Worm (Caenorhabditis elegans) whole organism, L4 larva: Measurements from ENCODE around the gene eral-1.

Source experiments
- ceh-28 ChIP-seq: fragments of 150-350 bp; optimal IDR thresholded peaks from 2 replicates; lab custom pipeline; 2014; ENCODE audit warnings: missing biosample characterization, missing genetic modification reagents, missing genetic modification characterization
- egl-27 ChIP-seq: sonication (generic microtip); optimal IDR thresholded peaks from 3 replicates; lab custom pipeline; 2017; ENCODE audit warnings: missing biosample characterization, missing genetic modification reagents, missing genetic modification characterization
- fkh-10 ChIP-seq: fragments of 150-350 bp; optimal IDR thresholded peaks from 2 replicates; lab custom pipeline; 2014; ENCODE audit warnings: missing biosample characterization, missing genetic modification reagents, missing genetic modification characterization
- lin-15B ChIP-seq: fragments of 150-350 bp; sonication (generic microtip); optimal IDR thresholded peaks from 3 replicates; lab custom pipeline; 2014; ENCODE audit warnings: missing biosample characterization, missing genetic modification characterization
- mdt-29 ChIP-seq: fragments of 200-800 bp; sonication (Bioruptor generic); IDR thresholded peaks from 2 replicates; pipeline ENCODE4 v1.3.6; 2022; ENCODE audit warnings: missing genetic modification reagents, missing genetic modification characterization, missing compliant biosample characterization
- mes-2 ChIP-seq: sonication (generic microtip); optimal IDR thresholded peaks from 2 replicates; lab custom pipeline; 2016; ENCODE audit warnings: missing genotype, mild to moderate bottlenecking, missing genetic modification characterization, missing compliant biosample characterization; ENCODE audit not compliant: poor library complexity, severe bottlenecking
- nhr-111 ChIP-seq: fragments of 200-800 bp; sonication (Bioruptor generic); optimal IDR thresholded peaks from 2 replicates; lab custom pipeline; 2018; ENCODE audit warnings: mild to moderate bottlenecking, missing genetic modification characterization, missing compliant biosample characterization
- nhr-237 ChIP-seq: sonication (generic microtip); optimal IDR thresholded peaks from 2 replicates; lab custom pipeline; 2017; ENCODE audit warnings: missing biosample characterization, missing genetic modification characterization
- nhr-28 ChIP-seq: fragments of 150-350 bp; optimal IDR thresholded peaks from 2 replicates; lab custom pipeline; 2014; ENCODE audit warnings: missing biosample characterization, missing genetic modification characterization
- nhr-76 ChIP-seq: fragments of 150-350 bp; optimal IDR thresholded peaks from 2 replicates; lab custom pipeline; 2014; ENCODE audit warnings: missing biosample characterization, missing genetic modification characterization
- snpc-4 ChIP-seq: fragments of 150-350 bp; optimal IDR thresholded peaks from 2 replicates; lab custom pipeline; 2014; ENCODE audit warnings: missing biosample characterization, missing genetic modification characterization

DNA sequence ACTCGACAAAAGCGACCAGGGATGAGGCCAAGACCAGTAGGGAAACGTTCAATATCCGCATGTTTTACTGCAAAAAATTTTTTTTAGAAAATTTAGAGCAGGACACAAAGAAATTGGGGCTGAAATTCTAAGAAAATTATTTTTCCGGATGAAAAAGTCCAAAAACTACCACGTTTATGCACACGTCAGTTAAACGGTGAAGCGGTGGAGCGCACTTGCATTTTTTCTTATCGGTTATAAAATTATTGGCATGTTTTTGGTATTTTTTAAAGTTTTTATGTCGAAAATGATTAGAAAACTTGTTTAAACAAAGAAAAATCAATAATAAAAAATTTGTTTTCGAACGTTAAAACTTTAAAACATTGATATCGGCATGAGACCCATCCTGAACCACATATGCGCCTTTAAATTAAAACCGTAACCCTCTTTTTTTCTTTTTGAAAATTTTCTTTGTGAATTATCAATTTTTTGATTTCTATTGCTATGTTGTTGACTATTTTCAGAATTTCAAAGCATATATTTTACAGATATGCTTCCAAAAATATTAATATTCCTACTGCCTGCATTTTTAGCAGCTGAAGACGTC lies 34.6 kb upstream of the eral-1 start, which contains the start of the genes dnj-20 and ZK1307.8:
- TF ChIP-seq nhr-76 = no peak
- TF ChIP-seq mdt-29 (GFP tag; lab: Robert Waterston, UW) = no peak
- no peak for TF ChIP-seq ceh-28 (tag; lab: Kevin White, UChicago)
- TF ChIP-seq egl-27 (tag; lab: Kevin White, UChicago) = no peak
- TF ChIP-seq fkh-10 (GFP tag; lab: Kevin White, UChicago) = no peak
- TF ChIP-seq snpc-4 (tag; lab: Kevin White, UChicago) = no peak
- TF ChIP-seq nhr-28 (tag; lab: Kevin White, UChicago) = no peak
- no peak for TF ChIP-seq nhr-237 (tag; lab: Kevin White, UChicago)
- no peak for TF ChIP-seq nhr-111 (GFP tag; lab: Kevin White, UChicago)
- peak; percentile 40 for TF ChIP-seq mes-2 (tag; lab: Kevin White, UChicago)
- TF ChIP-seq lin-15B (tag; lab: Kevin White, UChicago) = no peak
